Worm (Caenorhabditis elegans): ENCODE data around the gene F38B6.2.

DNA sequence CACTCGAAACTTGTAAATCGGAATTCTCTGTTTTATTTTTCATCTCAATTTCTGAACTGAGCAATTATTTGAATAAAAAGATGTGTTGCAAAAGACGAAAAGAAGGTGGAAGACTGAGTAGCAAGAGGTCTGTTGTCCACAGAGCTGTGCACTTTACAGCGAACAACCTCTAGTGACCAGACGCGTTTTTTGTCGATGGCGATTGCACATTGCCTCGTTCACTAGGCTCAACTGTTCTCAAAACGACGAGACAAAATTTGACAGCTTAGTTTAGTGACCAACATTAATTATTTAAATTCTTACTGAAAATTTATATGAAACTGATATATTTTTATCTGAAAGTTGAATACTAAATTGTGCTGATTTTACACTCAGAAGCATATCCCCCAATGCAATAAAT, 34.9 kb downstream of the F38B6.2 start, which contains the start of gene R03E9.2:
- no peak for TF ChIP-seq ceh-36 (tag; optimal IDR thresholded peaks at IDR 0.05)
- TF ChIP-seq ama-1 (optimal IDR thresholded peaks at IDR 0.05): no peak
- no peak for TF ChIP-seq hnd-1 (tag; optimal IDR thresholded peaks at IDR 0.05)
- TF ChIP-seq tbx-11 (GFP tag; IDR thresholded peaks at IDR 0.05): no peak
- TF ChIP-seq scrt-1 (GFP tag; IDR thresholded peaks at IDR 0.05): no peak
- no peak for TF ChIP-seq hmg-4 (GFP tag; optimal IDR thresholded peaks at IDR 0.05)
- TF ChIP-seq sea-1 (GFP tag; conservative IDR thresholded peaks at IDR 0.05): no peak
- TF ChIP-seq F13C5.2 (tag; optimal IDR thresholded peaks at IDR 0.05): no peak
- no peak for TF ChIP-seq tra-4 (tag; optimal IDR thresholded peaks at IDR 0.05)
- TF ChIP-seq flt-1 (GFP tag; IDR thresholded peaks at IDR 0.05): no peak
- TF ChIP-seq hmbx-1 (tag; optimal IDR thresholded peaks at IDR 0.05): no peak

All from whole organism, early embryonic.